Fruit fly (Drosophila melanogaster) whole organism, pupa: ENCODE results near the gene CG32055.

ENCODE experiments used
- CG10348 ChIP-seq: fragments of 200-800 bp; sonication (Bioruptor generic); IDR thresholded peaks from 2 replicates; pipeline ENCODE4 v1.3.6; 2022; ENCODE audit warnings: missing biosample characterization, missing genetic modification characterization
- CG12605 ChIP-seq: fragments of 200-800 bp; sonication (Bioruptor generic); IDR thresholded peaks from 2 replicates; pipeline ENCODE4 v1.3.6; 2022; ENCODE audit warnings: missing biosample characterization, missing genetic modification characterization
- CG13204 ChIP-seq: fragments of 200-800 bp; sonication (Bioruptor generic); optimal IDR thresholded peaks from 2 replicates; lab custom pipeline; 2018; ENCODE audit warnings: missing biosample characterization, mild to moderate bottlenecking, missing genetic modification characterization, moderate library complexity
- CG15710 ChIP-seq: fragments of 200-800 bp; sonication (Bioruptor generic); optimal IDR thresholded peaks from 2 replicates; lab custom pipeline; 2018; ENCODE audit warnings: missing biosample characterization, mild to moderate bottlenecking, missing genetic modification characterization, moderate library complexity
- CG17806 ChIP-seq: fragments of 200-800 bp; sonication (Bioruptor generic); optimal IDR thresholded peaks from 2 replicates; lab custom pipeline; 2018; ENCODE audit warnings: missing biosample characterization, mild to moderate bottlenecking, missing genetic modification characterization, moderate library complexity
- CG32121 ChIP-seq: fragments of 200-800 bp; sonication (Bioruptor generic); IDR thresholded peaks from 2 replicates; pipeline ENCODE4 v1.3.6; 2022; ENCODE audit warnings: missing biosample characterization, missing genetic modification characterization
- CG34367 ChIP-seq: fragments of 200-800 bp; sonication (Bioruptor generic); optimal IDR thresholded peaks from 2 replicates; lab custom pipeline; 2018; ENCODE audit warnings: missing biosample characterization, mild to moderate bottlenecking, missing genetic modification characterization
- CG4496 ChIP-seq: fragments of 200-800 bp; sonication (Bioruptor generic); IDR thresholded peaks from 3 replicates; pipeline ENCODE4 v1.3.6; 2022; ENCODE audit warnings: missing biosample characterization, missing genetic modification characterization
- CG8159 ChIP-seq: fragments of 200-800 bp; sonication (Bioruptor generic); optimal IDR thresholded peaks from 3 replicates; lab custom pipeline; 2018; ENCODE audit warnings: missing biosample characterization, mild to moderate bottlenecking, missing genetic modification characterization, moderate library complexity
- CG9948 ChIP-seq: fragments of 200-800 bp; sonication (Bioruptor generic); optimal IDR thresholded peaks from 2 replicates; lab custom pipeline; 2018; ENCODE audit warnings: missing biosample characterization, mild to moderate bottlenecking, missing genetic modification characterization, moderate library complexity
- D1 ChIP-seq: fragments of 200-800 bp; sonication (Bioruptor generic); optimal IDR thresholded peaks from 2 replicates; lab custom pipeline; 2018; ENCODE audit warnings: missing biosample characterization, mild to moderate bottlenecking, missing genetic modification characterization, moderate library complexity
- EcR ChIP-seq: fragments of 200-800 bp; sonication (Bioruptor generic); optimal IDR thresholded peaks from 3 replicates; lab custom pipeline; 2019; ENCODE audit warnings: missing biosample characterization, missing genetic modification characterization, mild to moderate bottlenecking, moderate library complexity, missing genetic modification reagents
- Ets98B ChIP-seq: fragments of 200-800 bp; sonication (Bioruptor generic); IDR thresholded peaks from 2 replicates; pipeline ENCODE4 v1.3.6; 2022; ENCODE audit warnings: missing biosample characterization, missing genetic modification characterization
- Pif1A ChIP-seq: fragments of 200-800 bp; sonication (Bioruptor generic); optimal IDR thresholded peaks from 3 replicates; lab custom pipeline; 2016; ENCODE audit warnings: missing biosample characterization, missing genetic modification characterization
- Pif1B ChIP-seq: fragments of 200-800 bp; sonication (Bioruptor generic); optimal IDR thresholded peaks from 3 replicates; lab custom pipeline; 2016; ENCODE audit warnings: missing biosample characterization, missing genetic modification characterization
- Snoo ChIP-seq: fragments of 200-800 bp; sonication (Bioruptor generic); optimal IDR thresholded peaks from 3 replicates; lab custom pipeline; 2017; ENCODE audit warnings: missing biosample characterization, mild to moderate bottlenecking, missing genetic modification characterization, inconsistent platforms
- fd96Ca ChIP-seq: fragments of 200-800 bp; sonication (Bioruptor generic); IDR thresholded peaks from 3 replicates; pipeline ENCODE4 v1.3.6; 2022; ENCODE audit warnings: missing biosample characterization, missing genetic modification characterization
- gl ChIP-seq: fragments of 200-800 bp; sonication (Bioruptor generic); optimal IDR thresholded peaks from 2 replicates; lab custom pipeline; 2018; ENCODE audit warnings: missing biosample characterization, mild to moderate bottlenecking, missing genetic modification characterization
- rn ChIP-seq: fragments of 200-800 bp; sonication (Bioruptor generic); IDR thresholded peaks from 2 replicates; pipeline ENCODE4 v1.3.6; 2022; ENCODE audit warnings: missing biosample characterization, missing genetic modification characterization

Gene CG32055

dm6 chr3L:10197360-10197759 lies 22.6 kb downstream of the CG32055 start:
- TF ChIP-seq rn (GFP tag; lab: Robert Waterston, UW) (no peak), CG4496 (no peak)

- TF ChIP-seq CG17806 (tag; lab: Kevin White, UChicago) (no peak), Pif1A (GFP tag; lab: Kevin White, UChicago) (no peak), rn (GFP tag; lab: Robert Waterston, UW) (no peak), CG32121 (GFP tag; lab: Robert Waterston, UW) (no peak), CG13204 (GFP tag; lab: Kevin White, UChicago) (no peak), fd96Ca (GFP tag; lab: Robert Waterston, UW) (no peak), D1 (tag; lab: Kevin White, UChicago) (no peak), gl (tag; lab: Kevin White, UChicago) (no peak), CG34367 (tag; lab: Kevin White, UChicago) (no peak), Pif1B (GFP tag; lab: Kevin White, UChicago) (no peak), CG12605 (GFP tag; lab: Robert Waterston, UW) (no peak), Snoo (no peak), CG8159 (tag; lab: Kevin White, UChicago) (no peak), EcR (GFP tag; lab: Kevin White, UChicago) (no peak), CG15710 (tag; lab: Kevin White, UChicago) (no peak), Ets98B (no peak), CG10348 (no peak)
These were observed 30.8 kb downstream of the CG32055 start for dm6 chr3L:10189179-10189578.

- 0 out of 3 replicates have a peak, but pooled peaks have one; percentile 32 for TF ChIP-seq CG4496
- no peak for TF ChIP-seq CG12605 (GFP tag; lab: Robert Waterston, UW)
These were observed 33.1 kb downstream of the CG32055 start for dm6 chr3L:10186893-10187292.

- TF ChIP-seq gl (tag; lab: Kevin White, UChicago) (no peak), CG9948 (tag; lab: Kevin White, UChicago) (no peak), CG12605 (GFP tag; lab: Robert Waterston, UW) (no peak), Snoo (no peak), CG32121 (GFP tag; lab: Robert Waterston, UW) (0 out of 2 replicates have a peak, but pooled peaks have one; percentile 23), CG17806 (tag; lab: Kevin White, UChicago) (no peak), Ets98B (peak; percentile 45; the same call in 1 of the 2 replicates), rn (GFP tag; lab: Robert Waterston, UW) (no peak), CG4496 (peak; percentile 85; the same call in 2 of the 3 replicates)
- TF ChIP-seq, all 21 proteins: peak for 3
These were observed 34.0 kb downstream of the CG32055 start, which contains the start of gene dpr10 for dm6 chr3L:10185924-10186323. dpr10 (minus strand) TSS chr3L:10186108.
